Fruit fly (Drosophila melanogaster) whole organism, embryonic: Measurements from ENCODE around the gene Frmd5.
A peak's percentile ranks its signal among the peaks of the same experiment; 100 is the strongest.

Experiments used
- Bteb2 ChIP-seq: fragments of 200-800 bp; sonication (Bioruptor generic); optimal IDR thresholded peaks from 2 replicates; lab custom pipeline; 2016; ENCODE audit warnings: missing biosample characterization, missing genetic modification characterization
- C15 ChIP-seq: fragments of 200-800 bp; sonication (Bioruptor generic); IDR thresholded peaks from 3 replicates; pipeline ENCODE4 v1.3.6; 2022; ENCODE audit warnings: missing biosample characterization, missing genetic modification characterization
- CG10321 ChIP-seq: fragments of 200-800 bp; sonication (Bioruptor generic); IDR thresholded peaks from 2 replicates; pipeline ENCODE4 v1.3.6; 2022; ENCODE audit warnings: missing biosample characterization, missing genetic modification characterization
- CG12155 ChIP-seq: fragments of 200-800 bp; sonication (Bioruptor generic); optimal IDR thresholded peaks from 3 replicates; lab custom pipeline; 2016; ENCODE audit warnings: missing biosample characterization, missing genetic modification characterization
- CG12942 ChIP-seq: fragments of 200-800 bp; sonication (Bioruptor generic); optimal IDR thresholded peaks from 3 replicates; lab custom pipeline; 2016; ENCODE audit warnings: missing biosample characterization, missing genetic modification characterization
- CG15514 ChIP-seq: fragments of 200-800 bp; sonication (Bioruptor generic); optimal IDR thresholded peaks from 3 replicates; lab custom pipeline; 2017; ENCODE audit warnings: missing biosample characterization, missing genetic modification characterization, mild to moderate bottlenecking, moderate library complexity, missing genetic modification reagents
- CG15601 ChIP-seq: fragments of 200-800 bp; sonication (Bioruptor generic); optimal IDR thresholded peaks from 3 replicates; lab custom pipeline; 2019; ENCODE audit warnings: missing biosample characterization, mild to moderate bottlenecking, missing genetic modification characterization, moderate library complexity
- CG1602 ChIP-seq: fragments of 200-800 bp; sonication (Bioruptor generic); optimal IDR thresholded peaks from 3 replicates; lab custom pipeline; 2016; ENCODE audit warnings: missing biosample characterization, missing genetic modification characterization
- CG17385 ChIP-seq: fragments of 200-800 bp; sonication (Bioruptor generic); optimal IDR thresholded peaks from 3 replicates; lab custom pipeline; 2018; ENCODE audit warnings: missing biosample characterization, mild to moderate bottlenecking, missing genetic modification characterization
- CG18262 ChIP-seq: fragments of 200-800 bp; optimal IDR thresholded peaks from 3 replicates; lab custom pipeline; 2019; ENCODE audit warnings: missing biosample characterization, mild to moderate bottlenecking, missing genetic modification characterization, moderate library complexity
- CG2202 ChIP-seq: fragments of 200-800 bp; sonication (Bioruptor generic); optimal IDR thresholded peaks from 2 replicates; lab custom pipeline; 2018; ENCODE audit warnings: missing biosample characterization, mild to moderate bottlenecking, missing genetic modification characterization
- CG30020 ChIP-seq: fragments of 200-800 bp; optimal IDR thresholded peaks from 2 replicates; lab custom pipeline; 2019; ENCODE audit warnings: missing biosample characterization, mild to moderate bottlenecking, missing genetic modification characterization, moderate library complexity
- CG30403 ChIP-seq: fragments of 200-800 bp; sonication (Bioruptor generic); optimal IDR thresholded peaks from 3 replicates; lab custom pipeline; 2016; ENCODE audit warnings: missing biosample characterization, missing genetic modification characterization
- CG31224 ChIP-seq: fragments of 200-800 bp; sonication (Bioruptor generic); IDR thresholded peaks from 2 replicates; pipeline ENCODE4 v1.3.6; 2022; ENCODE audit warnings: missing biosample characterization, missing genetic modification characterization
- CG31441 ChIP-seq: fragments of 200-800 bp; sonication (Bioruptor generic); IDR thresholded peaks from 2 replicates; pipeline ENCODE4 v1.3.6; 2022; ENCODE audit warnings: missing biosample characterization, missing genetic modification characterization
- CG34376 ChIP-seq: fragments of 200-800 bp; sonication (Bioruptor generic); optimal IDR thresholded peaks from 2 replicates; lab custom pipeline; 2018; ENCODE audit warnings: missing biosample characterization, mild to moderate bottlenecking, missing genetic modification characterization
- CG34422 ChIP-seq: fragments of 200-800 bp; sonication (Bioruptor generic); IDR thresholded peaks from 3 replicates; pipeline ENCODE4 v1.3.6; 2022; ENCODE audit warnings: missing biosample characterization, missing genetic modification characterization
- CG42726 ChIP-seq: fragments of 200-800 bp; sonication (Bioruptor generic); IDR thresholded peaks from 2 replicates; pipeline ENCODE4 v1.3.6; 2022; ENCODE audit warnings: missing biosample characterization, missing genetic modification characterization; ENCODE audit not compliant: partially characterized antibody
- CG4854 ChIP-seq: fragments of 200-800 bp; sonication (Bioruptor generic); optimal IDR thresholded peaks from 2 replicates; lab custom pipeline; 2016; ENCODE audit warnings: missing biosample characterization, missing genetic modification characterization, inconsistent platforms
- CG5953 ChIP-seq: fragments of 200-800 bp; sonication (Bioruptor generic); IDR thresholded peaks from 2 replicates; pipeline ENCODE4 v1.3.6; 2022; ENCODE audit warnings: missing biosample characterization, missing genetic modification characterization
- CG6689 ChIP-seq: fragments of 200-800 bp; sonication (Bioruptor generic); IDR thresholded peaks from 2 replicates; pipeline ENCODE4 v1.3.6; 2022; ENCODE audit warnings: missing biosample characterization, missing genetic modification characterization
- CG8089 ChIP-seq: fragments of 200-800 bp; sonication (Bioruptor generic); optimal IDR thresholded peaks from 3 replicates; lab custom pipeline; 2016; ENCODE audit warnings: missing biosample characterization, missing genetic modification characterization
- CG8359 ChIP-seq: fragments of 200-800 bp; sonication (Bioruptor generic); optimal IDR thresholded peaks from 2 replicates; lab custom pipeline; 2017; ENCODE audit warnings: missing biosample characterization, mild to moderate bottlenecking, missing genetic modification characterization, borderline replicate concordance
- CG9437 ChIP-seq: fragments of 200-800 bp; sonication (Bioruptor generic); optimal IDR thresholded peaks from 2 replicates; lab custom pipeline; 2018; ENCODE audit warnings: missing biosample characterization, mild to moderate bottlenecking, missing genetic modification characterization
- CG9817 ChIP-seq: fragments of 200-800 bp; sonication (Bioruptor generic); optimal IDR thresholded peaks from 2 replicates; lab custom pipeline; 2018; ENCODE audit warnings: missing biosample characterization, mild to moderate bottlenecking, missing genetic modification characterization, moderate library complexity
- ERR ChIP-seq: fragments of 200-800 bp; sonication (Bioruptor generic); optimal IDR thresholded peaks from 2 replicates; lab custom pipeline; 2016; ENCODE audit warnings: missing biosample characterization, missing genetic modification characterization
- Hr78 ChIP-seq, 2 experiments: fragments of 200-800 bp in 1 of 2; fragments of >200 bp in 1 of 2; sonication (Bioruptor generic) in 1 of 2; optimal IDR thresholded peaks; 2 replicates each; lab custom pipeline; 2017 to 2019; ENCODE audit warnings: missing biosample characterization in 2 of 2, missing genetic modification characterization in 2 of 2, mild to moderate bottlenecking in 1 of 2, moderate library complexity in 1 of 2
- MESR4 ChIP-seq: fragments of 200-800 bp; sonication (Bioruptor generic); optimal IDR thresholded peaks from 2 replicates; lab custom pipeline; 2018; ENCODE audit warnings: missing biosample characterization, mild to moderate bottlenecking, missing genetic modification characterization, moderate library complexity
- Max ChIP-seq: fragments of 200-800 bp; sonication (Bioruptor generic); optimal IDR thresholded peaks from 2 replicates; lab custom pipeline; 2016; ENCODE audit warnings: missing biosample characterization, mild to moderate bottlenecking, missing genetic modification characterization
- Med ChIP-seq: fragments of 200-800 bp; sonication (Bioruptor generic); peaks from one replicate; lab custom pipeline; 2016; ENCODE audit warnings: missing biosample characterization, missing genetic modification characterization, mild to moderate bottlenecking, inconsistent platforms, moderate library complexity
- Pdp1 ChIP-seq, 2 experiments: fragments of 200-800 bp; sonication (Bioruptor generic); optimal IDR thresholded peaks; 3 replicates each; lab custom pipeline; 2016; ENCODE audit warnings: missing biosample characterization in 2 of 2, missing genetic modification characterization in 2 of 2, mild to moderate bottlenecking in 1 of 2, moderate library complexity in 1 of 2
- Ptx1 ChIP-seq: fragments of 200-800 bp; sonication (Bioruptor generic); IDR thresholded peaks from 2 replicates; pipeline ENCODE4 v1.3.6; 2022; ENCODE audit warnings: missing biosample characterization, missing genetic modification characterization
- Sry-β ChIP-seq: fragments of 200-800 bp; sonication (Bioruptor generic); optimal IDR thresholded peaks from 2 replicates; lab custom pipeline; 2018; ENCODE audit warnings: missing biosample characterization, mild to moderate bottlenecking, missing genetic modification characterization, moderate library complexity
- Tbp ChIP-seq: fragments of >200 bp; optimal IDR thresholded peaks from 2 replicates; lab custom pipeline; 2018; ENCODE audit warnings: missing biosample characterization, missing genetic modification characterization
- chinmo ChIP-seq: fragments of 200-800 bp; sonication (Bioruptor generic); IDR thresholded peaks from 4 replicates; pipeline ENCODE4 v1.3.6; 2022; ENCODE audit warnings: missing biosample characterization, missing genetic modification characterization; ENCODE audit not compliant: partially characterized antibody
- chn ChIP-seq: fragments of 200-800 bp; sonication (Bioruptor generic); optimal IDR thresholded peaks from 2 replicates; lab custom pipeline; 2016; ENCODE audit warnings: missing biosample characterization, missing genetic modification characterization
- eve ChIP-seq, 2 experiments: fragments of >200 bp; optimal IDR thresholded peaks; 2 replicates each; lab custom pipeline; 2017; ENCODE audit warnings: missing biosample characterization in 2 of 2, missing genetic modification characterization in 2 of 2
- insv ChIP-seq, 2 experiments: fragments of 200-800 bp; sonication (Bioruptor generic); optimal IDR thresholded peaks; 3 replicates each; lab custom pipeline; 2016 to 2018; ENCODE audit warnings: missing biosample characterization in 2 of 2, missing genetic modification characterization in 2 of 2
- kah ChIP-seq: fragments of 200-800 bp; sonication (Bioruptor generic); optimal IDR thresholded peaks from 2 replicates; lab custom pipeline; 2018; ENCODE audit warnings: missing biosample characterization, mild to moderate bottlenecking, missing genetic modification characterization
- lov ChIP-seq, 2 experiments: fragments of 200-800 bp in 1 of 2; fragments of >200 bp in 1 of 2; sonication (Bioruptor generic) in 1 of 2; IDR thresholded peaks in 1 of 2; optimal IDR thresholded peaks in 1 of 2; 2 replicates in 1 of 2; 3 replicates in 1 of 2; pipeline versions ENCODE4 v1.3.6 to Lab custom; 2017 to 2022; ENCODE audit warnings: missing biosample characterization in 1 of 2, missing genetic modification characterization in 1 of 2
- luna ChIP-seq: fragments of 200-800 bp; sonication (Bioruptor generic); optimal IDR thresholded peaks from 2 replicates; lab custom pipeline; 2016; ENCODE audit warnings: missing biosample characterization, missing genetic modification characterization
- oc ChIP-seq: fragments of 200-800 bp; sonication (Bioruptor generic); optimal IDR thresholded peaks from 2 replicates; lab custom pipeline; 2018; ENCODE audit warnings: missing biosample characterization, mild to moderate bottlenecking, missing genetic modification characterization, moderate library complexity
- schlank ChIP-seq: fragments of 200-800 bp; sonication (Bioruptor generic); optimal IDR thresholded peaks from 2 replicates; lab custom pipeline; 2018; ENCODE audit warnings: missing biosample characterization, mild to moderate bottlenecking, missing genetic modification characterization
- stwl ChIP-seq: fragments of 200-800 bp; sonication (Bioruptor generic); optimal IDR thresholded peaks from 3 replicates; lab custom pipeline; 2018; ENCODE audit warnings: missing biosample characterization, mild to moderate bottlenecking, missing genetic modification characterization, moderate library complexity
- tgo ChIP-seq: fragments of 200-800 bp; sonication (Bioruptor generic); IDR thresholded peaks from 3 replicates; pipeline ENCODE4 v1.3.6; 2022; ENCODE audit warnings: missing biosample characterization, missing genetic modification characterization
- trem ChIP-seq: fragments of 200-800 bp; optimal IDR thresholded peaks from 3 replicates; lab custom pipeline; 2019; ENCODE audit warnings: missing biosample characterization, mild to moderate bottlenecking, missing genetic modification characterization, moderate library complexity
- usp ChIP-seq: fragments of >200 bp; optimal IDR thresholded peaks from 2 replicates; lab custom pipeline; 2017; ENCODE audit warnings: missing biosample characterization, missing genetic modification characterization
- wdn ChIP-seq: fragments of 200-800 bp; sonication (Bioruptor generic); IDR thresholded peaks from 2 replicates; pipeline ENCODE4 v1.3.6; 2022; ENCODE audit warnings: missing biosample characterization, missing genetic modification characterization

Gene Frmd5

DNA sequence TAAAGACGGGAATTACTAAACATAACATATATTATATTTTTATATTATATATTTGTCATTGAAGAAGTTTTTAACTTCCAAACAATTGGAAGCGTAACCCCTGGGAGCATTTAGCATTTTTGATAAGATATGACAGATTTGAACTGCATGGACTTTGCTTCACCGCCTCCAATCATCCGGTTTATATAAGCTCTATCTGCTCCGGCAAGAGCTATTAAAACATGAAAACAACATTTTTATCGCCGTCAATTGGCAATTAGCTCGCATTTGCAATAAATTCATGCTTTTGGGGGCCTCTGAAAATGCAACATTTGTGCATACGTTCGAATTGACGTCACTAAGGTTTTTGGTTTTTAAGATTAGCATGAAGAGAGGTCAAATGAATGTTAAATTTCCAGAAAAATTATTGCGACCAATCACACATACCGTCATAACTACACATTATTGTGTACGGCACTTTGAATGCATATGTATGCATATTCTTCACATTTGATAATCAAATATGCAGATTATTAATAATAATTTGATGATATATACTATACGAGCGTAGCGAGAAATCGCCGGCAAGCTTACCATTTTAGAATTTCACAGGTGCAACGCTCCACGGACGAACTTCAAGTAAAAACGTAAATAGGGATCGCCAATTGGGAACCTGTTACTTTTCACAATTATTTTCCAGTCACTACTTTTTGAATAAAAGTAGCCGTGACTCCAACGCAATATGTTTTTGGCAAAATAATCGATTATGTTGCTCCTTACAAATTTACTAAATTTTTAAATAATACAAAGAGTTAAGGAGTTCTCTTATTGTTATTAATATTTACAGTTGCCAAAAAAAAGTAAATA lies 51.6 kb downstream of the Frmd5 start, which contains the start of gene Mdh1 (continued):
- TF ChIP-seq CG31224 (GFP tag; lab: Robert Waterston, UW): no peak
- peak; percentile 63 for TF ChIP-seq CG9437 (GFP tag; lab: Kevin White, UChicago)
- no peak for TF ChIP-seq Ptx1
- no peak for TF ChIP-seq CG42726 (GFP tag; lab: Robert Waterston, UW)
- peak; percentile 70 for TF ChIP-seq MESR4 (GFP tag; lab: Kevin White, UChicago)
- TF ChIP-seq usp (GFP tag; lab: Kevin White, UChicago): no peak
- no peak for TF ChIP-seq oc (tag; lab: Kevin White, UChicago)
- TF ChIP-seq CG15601 (tag; lab: Kevin White, UChicago): no peak
- TF ChIP-seq stwl (tag; lab: Kevin White, UChicago): peak; percentile 11
- TF ChIP-seq CG8359 (GFP tag; lab: Kevin White, UChicago): no peak
- TF ChIP-seq wdn: no peak
- TF ChIP-seq CG30403 (GFP tag; lab: Kevin White, UChicago): no peak
- TF ChIP-seq luna: no peak
- no peak for TF ChIP-seq CG12942 (GFP tag; lab: Kevin White, UChicago)
- no peak for TF ChIP-seq tgo (GFP tag; lab: Robert Waterston, UW)
- TF ChIP-seq CG10321 (GFP tag; lab: Robert Waterston, UW): no peak
- TF ChIP-seq insv (GFP tag; optimal IDR thresholded peaks at IDR 0.05; lab: Kevin White, UChicago): peak in 1 of 2 experiments; percentile 43
- TF ChIP-seq Tbp (GFP tag; lab: Kevin White, UChicago): no peak
- peak; percentile 37 for TF ChIP-seq CG34376 (GFP tag; lab: Kevin White, UChicago)
- no peak for TF ChIP-seq CG8089 (GFP tag; lab: Kevin White, UChicago)
- TF ChIP-seq Hr78 (GFP tag; optimal IDR thresholded peaks at IDR 0.05; lab: Kevin White, UChicago): no peak
- TF ChIP-seq schlank (tag; lab: Kevin White, UChicago): no peak
- TF ChIP-seq kah: no peak
- TF ChIP-seq CG2202 (tag; lab: Kevin White, UChicago): no peak
- TF ChIP-seq trem (tag; lab: Kevin White, UChicago): no peak
- peak in 1 of 2 experiments; percentile 88 for TF ChIP-seq Pdp1 (GFP tag; optimal IDR thresholded peaks at IDR 0.05; lab: Kevin White, UChicago)
- TF ChIP-seq Bteb2 (GFP tag; lab: Kevin White, UChicago): no peak
- no peak for TF ChIP-seq CG6689 (GFP tag; lab: Robert Waterston, UW)
- no peak for TF ChIP-seq Max (GFP tag; lab: Kevin White, UChicago)
- TF ChIP-seq chn (GFP tag; lab: Kevin White, UChicago): no peak
- TF ChIP-seq Sry-β (GFP tag; lab: Kevin White, UChicago): no peak
- TF ChIP-seq chinmo: 0 out of 4 replicates have a peak, but pooled peaks have one; percentile 13
- TF ChIP-seq CG12155 (GFP tag; lab: Kevin White, UChicago): no peak
- peak; percentile 72 for TF ChIP-seq CG15514 (GFP tag; lab: Kevin White, UChicago)
- no peak for TF ChIP-seq CG9817
- no peak for TF ChIP-seq CG5953 (GFP tag; lab: Robert Waterston, UW)
- TF ChIP-seq CG18262: no peak
- peak; percentile 97 for TF ChIP-seq CG31441
- TF ChIP-seq Med (GFP tag; lab: Kevin White, UChicago): peak; percentile 62
- peak; percentile 53; the same call in 1 of the 3 replicates for TF ChIP-seq CG34422 (GFP tag; lab: Robert Waterston, UW)
- no peak for TF ChIP-seq C15 (GFP tag; lab: Robert Waterston, UW)
- TF ChIP-seq CG30020 (tag; lab: Kevin White, UChicago): no peak
- TF ChIP-seq CG1602 (GFP tag; lab: Kevin White, UChicago): no peak
- TF ChIP-seq ERR (GFP tag; lab: Kevin White, UChicago): peak; percentile 91
- TF ChIP-seq eve (GFP tag; optimal IDR thresholded peaks at IDR 0.05; lab: Kevin White, UChicago): peak in 1 of 2 experiments; percentile 67
- no peak for TF ChIP-seq CG17385 (GFP tag; lab: Kevin White, UChicago)
- no peak for TF ChIP-seq CG4854
- no peak for TF ChIP-seq lov (optimal IDR thresholded peaks at IDR 0.05; lab: Kevin White, UChicago)
- TF ChIP-seq lov (GFP tag; IDR thresholded peaks at IDR 0.05; lab: Robert Waterston, UW): no peak
